Fruit fly (Drosophila melanogaster) whole organism, embryonic: ENCODE results near the gene Pif1.

Experiments
- Adf1 ChIP-seq: fragments of 200-800 bp; sonication (Bioruptor generic); IDR thresholded peaks from 2 replicates; pipeline ENCODE4 v1.3.6; 2022; ENCODE audit warnings: missing biosample characterization, missing genetic modification characterization
- CG10147 ChIP-seq: fragments of 200-800 bp; sonication (Bioruptor generic); optimal IDR thresholded peaks from 2 replicates; lab custom pipeline; 2019; ENCODE audit warnings: missing biosample characterization, mild to moderate bottlenecking, missing genetic modification characterization, moderate library complexity
- CG11247 ChIP-seq: fragments of 200-800 bp; sonication (Bioruptor generic); IDR thresholded peaks from 2 replicates; pipeline ENCODE4 v1.3.6; 2022; ENCODE audit warnings: missing biosample characterization, missing genetic modification characterization
- CG11695 ChIP-seq: fragments of 200-800 bp; sonication (Bioruptor generic); IDR thresholded peaks from 3 replicates; pipeline ENCODE4 v1.3.6; 2022; ENCODE audit warnings: missing biosample characterization, missing genetic modification characterization
- CG12236 ChIP-seq: fragments of 200-800 bp; sonication (Bioruptor generic); optimal IDR thresholded peaks from 2 replicates; lab custom pipeline; 2016; ENCODE audit warnings: missing biosample characterization, missing genetic modification characterization
- CG12299 ChIP-seq: fragments of 200-800 bp; sonication (Bioruptor generic); optimal IDR thresholded peaks from 2 replicates; lab custom pipeline; 2018; ENCODE audit warnings: missing biosample characterization, mild to moderate bottlenecking, missing genetic modification characterization
- CG12942 ChIP-seq: fragments of 200-800 bp; sonication (Bioruptor generic); optimal IDR thresholded peaks from 3 replicates; lab custom pipeline; 2016; ENCODE audit warnings: missing biosample characterization, missing genetic modification characterization
- CG13287 ChIP-seq: fragments of 200-800 bp; sonication (Bioruptor generic); IDR thresholded peaks from 2 replicates; pipeline ENCODE4 v1.3.6; 2022; ENCODE audit warnings: missing biosample characterization, missing genetic modification characterization; ENCODE audit not compliant: partially characterized antibody
- CG14441 ChIP-seq: fragments of 200-800 bp; sonication (Bioruptor generic); IDR thresholded peaks from 2 replicates; pipeline ENCODE4 v1.3.6; 2022; ENCODE audit warnings: missing biosample characterization, missing genetic modification characterization
- CG14667 ChIP-seq: fragments of 200-800 bp; sonication (Bioruptor generic); IDR thresholded peaks from 2 replicates; pipeline ENCODE4 v1.3.6; 2022; ENCODE audit warnings: missing biosample characterization, missing genetic modification characterization
- CG16813 ChIP-seq: fragments of 200-800 bp; sonication (Bioruptor generic); IDR thresholded peaks from 3 replicates; pipeline ENCODE4 v1.3.6; 2022; ENCODE audit warnings: missing biosample characterization, missing genetic modification characterization; ENCODE audit not compliant: partially characterized antibody
- CG1792 ChIP-seq: fragments of 200-800 bp; sonication (Bioruptor generic); optimal IDR thresholded peaks from 2 replicates; lab custom pipeline; 2016; ENCODE audit warnings: missing biosample characterization, missing genetic modification characterization
- CG18619 ChIP-seq: fragments of 200-800 bp; sonication (Bioruptor generic); optimal IDR thresholded peaks from 3 replicates; lab custom pipeline; 2017; ENCODE audit warnings: missing biosample characterization, mild to moderate bottlenecking, missing genetic modification characterization
- CG34422 ChIP-seq: fragments of 200-800 bp; sonication (Bioruptor generic); IDR thresholded peaks from 3 replicates; pipeline ENCODE4 v1.3.6; 2022; ENCODE audit warnings: missing biosample characterization, missing genetic modification characterization
- CG4404 ChIP-seq: fragments of 200-800 bp; sonication (Bioruptor generic); IDR thresholded peaks from 2 replicates; pipeline ENCODE4 v1.3.6; 2022; ENCODE audit warnings: missing biosample characterization, missing genetic modification characterization
- CG4730 ChIP-seq: fragments of 200-800 bp; sonication (Bioruptor generic); IDR thresholded peaks from 2 replicates; pipeline ENCODE4 v1.3.6; 2022; ENCODE audit warnings: missing biosample characterization, missing genetic modification characterization
- CG7839 ChIP-seq: fragments of 200-800 bp; sonication (Bioruptor generic); optimal IDR thresholded peaks from 3 replicates; lab custom pipeline; 2018; ENCODE audit warnings: missing biosample characterization, mild to moderate bottlenecking, missing genetic modification characterization, moderate library complexity
- CG8281 ChIP-seq: fragments of 200-800 bp; sonication (Bioruptor generic); optimal IDR thresholded peaks from 2 replicates; lab custom pipeline; 2018; ENCODE audit warnings: missing biosample characterization, mild to moderate bottlenecking, missing genetic modification characterization, moderate library complexity
- CG9876 ChIP-seq: fragments of 200-800 bp; sonication (Bioruptor generic); optimal IDR thresholded peaks from 2 replicates; lab custom pipeline; 2016; ENCODE audit warnings: missing biosample characterization, missing genetic modification characterization
- D19B ChIP-seq: fragments of 200-800 bp; sonication (Bioruptor generic); optimal IDR thresholded peaks from 2 replicates; lab custom pipeline; 2017; ENCODE audit warnings: missing biosample characterization, mild to moderate bottlenecking, missing genetic modification characterization
- Dad ChIP-seq: fragments of 200-800 bp; sonication (Bioruptor generic); optimal IDR thresholded peaks from 3 replicates; lab custom pipeline; 2016; ENCODE audit warnings: missing biosample characterization, missing genetic modification characterization
- Dek ChIP-seq: fragments of 200-800 bp; sonication (Bioruptor generic); optimal IDR thresholded peaks from 3 replicates; lab custom pipeline; 2019; ENCODE audit warnings: missing biosample characterization, mild to moderate bottlenecking, missing genetic modification characterization, moderate library complexity
- Dip2 ChIP-seq: fragments of 200-800 bp; sonication (Bioruptor generic); IDR thresholded peaks from 2 replicates; pipeline ENCODE4 v1.3.6; 2022; ENCODE audit warnings: missing biosample characterization, missing genetic modification characterization
- Hmr ChIP-seq: fragments of 200-800 bp; sonication (Bioruptor generic); optimal IDR thresholded peaks from 3 replicates; lab custom pipeline; 2017; ENCODE audit warnings: mild to moderate bottlenecking, missing biosample characterization, missing genetic modification reagents, missing genetic modification characterization
- Hr39 ChIP-seq: fragments of >200 bp; optimal IDR thresholded peaks from 2 replicates; lab custom pipeline; 2017
- NC2α ChIP-seq: fragments of 200-800 bp; sonication (Bioruptor generic); optimal IDR thresholded peaks from 2 replicates; lab custom pipeline; 2016; ENCODE audit warnings: missing biosample characterization, missing genetic modification characterization
- NFAT ChIP-seq: fragments of 200-800 bp; sonication (Bioruptor generic); IDR thresholded peaks from 2 replicates; pipeline ENCODE4 v1.3.6; 2022; ENCODE audit warnings: missing biosample characterization, missing genetic modification characterization
- NK7.1 ChIP-seq: fragments of 200-800 bp; sonication (Bioruptor generic); optimal IDR thresholded peaks from 3 replicates; lab custom pipeline; 2016; ENCODE audit warnings: missing biosample characterization, missing genetic modification characterization
- Neu2 ChIP-seq: fragments of 200-800 bp; sonication (Bioruptor generic); optimal IDR thresholded peaks from 3 replicates; lab custom pipeline; 2016; ENCODE audit warnings: missing biosample characterization, missing genetic modification characterization, borderline replicate concordance
- Nf-YC ChIP-seq: fragments of 200-800 bp; optimal IDR thresholded peaks from 3 replicates; lab custom pipeline; 2019; ENCODE audit warnings: missing biosample characterization, mild to moderate bottlenecking, missing genetic modification characterization, moderate library complexity
- Scr ChIP-seq: fragments of 200-800 bp; sonication (Bioruptor generic); IDR thresholded peaks from 2 replicates; pipeline ENCODE4 v1.3.6; 2022; ENCODE audit warnings: missing biosample characterization, missing genetic modification characterization; ENCODE audit not compliant: partially characterized antibody
- ara ChIP-seq: fragments of 200-800 bp; sonication (Bioruptor generic); IDR thresholded peaks from 2 replicates; pipeline ENCODE4 v1.3.6; 2022; ENCODE audit warnings: missing biosample characterization, missing genetic modification characterization
- ash1 ChIP-seq: fragments of 200-800 bp; sonication (Bioruptor generic); optimal IDR thresholded peaks from 2 replicates; lab custom pipeline; 2018; ENCODE audit warnings: missing biosample characterization, mild to moderate bottlenecking, missing genetic modification characterization
- btn ChIP-seq: fragments of 200-800 bp; sonication (Bioruptor generic); optimal IDR thresholded peaks from 2 replicates; lab custom pipeline; 2016; ENCODE audit warnings: missing biosample characterization, missing genetic modification characterization
- chinmo ChIP-seq: fragments of 200-800 bp; sonication (Bioruptor generic); IDR thresholded peaks from 4 replicates; pipeline ENCODE4 v1.3.6; 2022; ENCODE audit warnings: missing biosample characterization, missing genetic modification characterization; ENCODE audit not compliant: partially characterized antibody
- crp ChIP-seq, 2 experiments: fragments of 200-800 bp; sonication (Bioruptor generic); optimal IDR thresholded peaks; 2 replicates in 1 of 2; 3 replicates in 1 of 2; lab custom pipeline; 2017; ENCODE audit warnings: missing biosample characterization in 2 of 2, missing genetic modification characterization in 2 of 2, mild to moderate bottlenecking in 1 of 2, moderate library complexity in 1 of 2
- cwo ChIP-seq: fragments of 200-800 bp; sonication (Bioruptor generic); optimal IDR thresholded peaks from 3 replicates; lab custom pipeline; 2017; ENCODE audit warnings: missing biosample characterization, missing genetic modification characterization, mild to moderate bottlenecking, moderate library complexity, missing genetic modification reagents
- dmrt99B ChIP-seq: fragments of 200-800 bp; sonication (Bioruptor generic); optimal IDR thresholded peaks from 2 replicates; lab custom pipeline; 2018; ENCODE audit warnings: missing biosample characterization, mild to moderate bottlenecking, missing genetic modification characterization, moderate library complexity
- fd3F ChIP-seq: fragments of 200-800 bp; sonication (Bioruptor generic); optimal IDR thresholded peaks from 2 replicates; lab custom pipeline; 2018; ENCODE audit warnings: missing biosample characterization, mild to moderate bottlenecking, missing genetic modification characterization, moderate library complexity
- gfzf ChIP-seq: fragments of 200-800 bp; sonication (Bioruptor generic); optimal IDR thresholded peaks from 2 replicates; lab custom pipeline; 2016; ENCODE audit warnings: missing biosample characterization, mild to moderate bottlenecking, missing genetic modification characterization, moderate library complexity
- gro ChIP-seq: fragments of 200-800 bp; sonication (Bioruptor generic); optimal IDR thresholded peaks from 2 replicates; lab custom pipeline; 2016; ENCODE audit warnings: missing biosample characterization, missing genetic modification characterization
- kah ChIP-seq: fragments of 200-800 bp; sonication (Bioruptor generic); optimal IDR thresholded peaks from 2 replicates; lab custom pipeline; 2018; ENCODE audit warnings: missing biosample characterization, mild to moderate bottlenecking, missing genetic modification characterization
- klu ChIP-seq: fragments of 200-800 bp; sonication (Bioruptor generic); IDR thresholded peaks from 2 replicates; pipeline ENCODE4 v1.3.6; 2022; ENCODE audit warnings: missing biosample characterization, missing genetic modification characterization
- lab ChIP-seq: fragments of 200-800 bp; sonication (Bioruptor generic); optimal IDR thresholded peaks from 3 replicates; lab custom pipeline; 2017; ENCODE audit warnings: missing biosample characterization, missing genetic modification characterization, mild to moderate bottlenecking, moderate library complexity, missing genetic modification reagents
- luna ChIP-seq: fragments of 200-800 bp; sonication (Bioruptor generic); optimal IDR thresholded peaks from 2 replicates; lab custom pipeline; 2016; ENCODE audit warnings: missing biosample characterization, missing genetic modification characterization
- otp ChIP-seq: fragments of 200-800 bp; sonication (Bioruptor generic); IDR thresholded peaks from 3 replicates; pipeline ENCODE4, ENCODE4 v1.3.6; 2022; ENCODE audit warnings: missing biosample characterization, missing genetic modification characterization
- phol ChIP-seq: fragments of 200-800 bp; sonication (Bioruptor generic); optimal IDR thresholded peaks from 3 replicates; lab custom pipeline; 2018; ENCODE audit warnings: missing biosample characterization, mild to moderate bottlenecking, missing genetic modification characterization, moderate library complexity
- vfl ChIP-seq: fragments of 200-800 bp; sonication (Bioruptor generic); optimal IDR thresholded peaks from 2 replicates; lab custom pipeline; 2016; ENCODE audit warnings: missing biosample characterization, missing genetic modification characterization
- vnd ChIP-seq: fragments of 200-800 bp; sonication (Bioruptor generic); IDR thresholded peaks from 3 replicates; pipeline ENCODE4 v1.3.6; 2022; ENCODE audit warnings: missing biosample characterization, missing genetic modification characterization; ENCODE audit not compliant: partially characterized antibody
- z ChIP-seq: fragments of 200-800 bp; sonication (Bioruptor generic); IDR thresholded peaks from 3 replicates; pipeline ENCODE4 v1.3.6; 2022; ENCODE audit warnings: missing biosample characterization, missing genetic modification characterization

The Pif1 gene

dm6 chr2L:3479697-3480442 lies 10.1 kb upstream of the Pif1 start (continued):
- TF ChIP-seq CG13287 = peak; percentile 18; the same call in 1 of the 2 replicates
- TF ChIP-seq luna (GFP tag; lab: Kevin White, UChicago) = no peak
- TF ChIP-seq CG18619 = no peak
- no peak for TF ChIP-seq ara (GFP tag; lab: Robert Waterston, UW)
- peak; percentile 14; the same call in 1 of the 2 replicates for TF ChIP-seq Adf1
- TF ChIP-seq btn (GFP tag; lab: Kevin White, UChicago) = no peak
- 0 out of 2 replicates have a peak, but pooled peaks have one; percentile 14 for TF ChIP-seq NFAT
- TF ChIP-seq kah (GFP tag; lab: Kevin White, UChicago) = peak; percentile 69
- peak; percentile 69; the same call in 1 of the 3 replicates for TF ChIP-seq CG34422 (GFP tag; lab: Robert Waterston, UW)
- TF ChIP-seq D19B (GFP tag; lab: Kevin White, UChicago) = no peak
- no peak for TF ChIP-seq ash1 (GFP tag; lab: Kevin White, UChicago)
- no peak for TF ChIP-seq CG14667
- no peak for TF ChIP-seq Scr (GFP tag; lab: Robert Waterston, UW)
- TF ChIP-seq CG1792 (GFP tag; lab: Kevin White, UChicago) = no peak
- no peak for TF ChIP-seq CG9876 (GFP tag; lab: Kevin White, UChicago)
- no peak for TF ChIP-seq CG12236 (GFP tag; lab: Kevin White, UChicago)
- TF ChIP-seq otp (GFP tag; lab: Robert Waterston, UW) = no peak
- TF ChIP-seq CG11247 = no peak
- TF ChIP-seq crp (GFP tag; optimal IDR thresholded peaks at IDR 0.05; lab: Kevin White, UChicago) = no peak
- TF ChIP-seq Dad (GFP tag; lab: Kevin White, UChicago) = no peak
- TF ChIP-seq CG16813 = 0 out of 3 replicates have a peak, but pooled peaks have one; percentile 14
- no peak for TF ChIP-seq CG11695
- TF ChIP-seq gro (GFP tag; lab: Kevin White, UChicago) = no peak
- no peak for TF ChIP-seq Dip2 (GFP tag; lab: Robert Waterston, UW)
- TF ChIP-seq vfl (GFP tag; lab: Kevin White, UChicago) = no peak
- no peak for TF ChIP-seq vnd (GFP tag; lab: Robert Waterston, UW)
- no peak for TF ChIP-seq Hr39 (lab: Kevin White, UChicago)
- no peak for TF ChIP-seq CG8281 (tag; lab: Kevin White, UChicago)
- TF ChIP-seq CG12942 = no peak
- TF ChIP-seq Hmr (GFP tag; lab: Kevin White, UChicago) = no peak
- TF ChIP-seq NK7.1 (GFP tag; lab: Kevin White, UChicago) = no peak
- TF ChIP-seq chinmo (GFP tag; lab: Robert Waterston, UW) = peak; percentile 69; the same call in 1 of the 4 replicates
- no peak for TF ChIP-seq klu (GFP tag; lab: Robert Waterston, UW)
- no peak for TF ChIP-seq dmrt99B
- TF ChIP-seq Neu2 (GFP tag; lab: Kevin White, UChicago) = no peak
- TF ChIP-seq z (GFP tag; lab: Robert Waterston, UW) = no peak
- peak; percentile 96 for TF ChIP-seq cwo (GFP tag; lab: Kevin White, UChicago)
- no peak for TF ChIP-seq CG12299 (tag; lab: Kevin White, UChicago)
- no peak for TF ChIP-seq CG7839
- TF ChIP-seq CG14441 (GFP tag; lab: Robert Waterston, UW) = no peak
- no peak for TF ChIP-seq NC2α (GFP tag; lab: Kevin White, UChicago)
- TF ChIP-seq gfzf (GFP tag; lab: Kevin White, UChicago) = no peak
- no peak for TF ChIP-seq CG4404 (GFP tag; lab: Robert Waterston, UW)
- no peak for TF ChIP-seq phol
- TF ChIP-seq fd3F = no peak
- TF ChIP-seq Dek (tag; lab: Kevin White, UChicago) = no peak
- TF ChIP-seq CG10147 = no peak
- no peak for TF ChIP-seq Nf-YC
- TF ChIP-seq CG4730 = no peak
- TF ChIP-seq lab = peak; percentile 19
